Fruit fly (Drosophila melanogaster): ENCODE data around the gene JMJD6.

The JMJD6 gene

dm6 chr3R:22356464-22357410 is 5.4 kb downstream of the JMJD6 start, which contains the start of gene Sar1:
TSS of gene Sar1 (plus strand) at chr3R:22356685.
- TF ChIP-seq usp (GFP tag; optimal IDR thresholded peaks at IDR 0.05): no peak
- TF ChIP-seq pan (optimal IDR thresholded peaks at IDR 0.05): no peak
- TF ChIP-seq psq (optimal IDR thresholded peaks at IDR 0.05): no peak
- TF ChIP-seq EcR (GFP tag; optimal IDR thresholded peaks at IDR 0.05): no peak
- TF ChIP-seq CG8478 (optimal IDR thresholded peaks at IDR 0.05): no peak
- TF ChIP-seq Dll (optimal IDR thresholded peaks at IDR 0.05): no peak

- TF ChIP-seq psq (optimal IDR thresholded peaks at IDR 0.05) (no peak), EcR (GFP tag; optimal IDR thresholded peaks at IDR 0.05) (peak in 1 of 2 experiments; percentile 29)
Observed at dm6 chr3R:22351396-22351795, 10.8 kb downstream of the JMJD6 start, which contains the start of gene rdhB. TSS of gene rdhB (plus strand) at chr3R:22351696.

dm6 chr3R:22342708-22343107 is 19.5 kb downstream of the JMJD6 start:
- TF ChIP-seq Dll (optimal IDR thresholded peaks at IDR 0.05) (no peak), EcR (GFP tag; optimal IDR thresholded peaks at IDR 0.05) (no peak), CG8478 (optimal IDR thresholded peaks at IDR 0.05) (no peak), pan (optimal IDR thresholded peaks at IDR 0.05) (no peak), psq (optimal IDR thresholded peaks at IDR 0.05) (no peak), usp (GFP tag; optimal IDR thresholded peaks at IDR 0.05) (no peak)

dm6 chr3R:22342151-22342550 is 20.0 kb downstream of the JMJD6 start, which contains the start of gene CG5386:
TSS of gene CG5386 (minus strand) at chr3R:22342251.
- TF ChIP-seq EcR (GFP tag; optimal IDR thresholded peaks at IDR 0.05): no peak
- no peak for TF ChIP-seq CG8478 (optimal IDR thresholded peaks at IDR 0.05)
- TF ChIP-seq usp (GFP tag; optimal IDR thresholded peaks at IDR 0.05): no peak
- no peak for TF ChIP-seq pan (optimal IDR thresholded peaks at IDR 0.05)
- no peak for TF ChIP-seq Dll (optimal IDR thresholded peaks at IDR 0.05)
- TF ChIP-seq psq (optimal IDR thresholded peaks at IDR 0.05): no peak

dm6 chr3R:22341652-22342051 is 20.5 kb downstream of the JMJD6 start:
- TF ChIP-seq psq (optimal IDR thresholded peaks at IDR 0.05) (no peak), EcR (GFP tag; optimal IDR thresholded peaks at IDR 0.05) (no peak), pan (optimal IDR thresholded peaks at IDR 0.05) (no peak), CG8478 (optimal IDR thresholded peaks at IDR 0.05) (no peak), usp (GFP tag; optimal IDR thresholded peaks at IDR 0.05) (no peak)

dm6 chr3R:22340207-22340606 is 22.0 kb downstream of the JMJD6 start, which contains the start of gene CG5388:
TSS of gene CG5388 (minus strand) at chr3R:22340307.
- TF ChIP-seq psq (optimal IDR thresholded peaks at IDR 0.05) (no peak), CG8478 (optimal IDR thresholded peaks at IDR 0.05) (no peak), Dll (optimal IDR thresholded peaks at IDR 0.05) (no peak), EcR (GFP tag; optimal IDR thresholded peaks at IDR 0.05) (no peak), usp (GFP tag; optimal IDR thresholded peaks at IDR 0.05) (no peak), pan (optimal IDR thresholded peaks at IDR 0.05) (no peak)

dm6 chr3R:22339510-22339909 is 22.7 kb downstream of the JMJD6 start:
- TF ChIP-seq CG8478 (optimal IDR thresholded peaks at IDR 0.05) (no peak), usp (GFP tag; optimal IDR thresholded peaks at IDR 0.05) (no peak), EcR (GFP tag; optimal IDR thresholded peaks at IDR 0.05) (no peak), pan (optimal IDR thresholded peaks at IDR 0.05) (no peak), psq (optimal IDR thresholded peaks at IDR 0.05) (no peak), Dll (optimal IDR thresholded peaks at IDR 0.05) (no peak)

dm6 chr3R:22334050-22334449 is 28.1 kb downstream of the JMJD6 start, which contains the start of gene CG5391:
TSS of gene CG5391 (minus strand) at chr3R:22334150.
- TF ChIP-seq psq (optimal IDR thresholded peaks at IDR 0.05) (no peak), Dll (optimal IDR thresholded peaks at IDR 0.05) (no peak)

dm6 chr3R:22331691-22332090 is 30.5 kb downstream of the JMJD6 start, which contains the start of gene CG13862:
TSS of gene CG13862 (plus strand) at chr3R:22331991.
- TF ChIP-seq pan (optimal IDR thresholded peaks at IDR 0.05): no peak
- no peak for TF ChIP-seq EcR (GFP tag; optimal IDR thresholded peaks at IDR 0.05)
- TF ChIP-seq psq (optimal IDR thresholded peaks at IDR 0.05): no peak
- no peak for TF ChIP-seq usp (GFP tag; optimal IDR thresholded peaks at IDR 0.05)
- TF ChIP-seq CG8478 (optimal IDR thresholded peaks at IDR 0.05): no peak
- no peak for TF ChIP-seq Dll (optimal IDR thresholded peaks at IDR 0.05)

dm6 chr3R:22330512-22331119 is 31.6 kb downstream of the JMJD6 start, which contains the start of gene CG33721:
TSS of gene CG33721 (plus strand) at chr3R:22331069.
- TF ChIP-seq EcR (GFP tag; optimal IDR thresholded peaks at IDR 0.05) (no peak), psq (optimal IDR thresholded peaks at IDR 0.05) (no peak), usp (GFP tag; optimal IDR thresholded peaks at IDR 0.05) (no peak), CG8478 (optimal IDR thresholded peaks at IDR 0.05) (no peak), pan (optimal IDR thresholded peaks at IDR 0.05) (no peak), Dll (optimal IDR thresholded peaks at IDR 0.05) (no peak)

- no peak for TF ChIP-seq EcR (GFP tag; optimal IDR thresholded peaks at IDR 0.05)
- no peak for TF ChIP-seq pan (optimal IDR thresholded peaks at IDR 0.05)
Observed at dm6 chr3R:22328665-22329350, 33.4 kb downstream of the JMJD6 start, which contains the start of gene CG7080. TSS of gene CG7080 (plus strand) at chr3R:22329300.

- no peak for TF ChIP-seq pan (optimal IDR thresholded peaks at IDR 0.05)
- no peak for TF ChIP-seq usp (GFP tag; optimal IDR thresholded peaks at IDR 0.05)
Observed at dm6 chr3R:22324736-22325135, 37.4 kb downstream of the JMJD6 start.
